Worm (Caenorhabditis elegans) whole organism, L2 larva: ENCODE measurements around the gene ttbk-4.

Experiments used
- ama-1 ChIP-seq: fragments of 150-350 bp; optimal IDR thresholded peaks from 2 replicates; lab custom pipeline; 2018; ENCODE audit warnings: inconsistent platforms
- ceh-82 ChIP-seq: fragments of 150-350 bp; optimal IDR thresholded peaks from 2 replicates; lab custom pipeline; 2014; ENCODE audit warnings: missing biosample characterization, missing genetic modification characterization
- lin-11 ChIP-seq: fragments of 150-350 bp; sonication (generic microtip); optimal IDR thresholded peaks from 2 replicates; lab custom pipeline; 2014; ENCODE audit warnings: missing biosample characterization, missing genetic modification characterization, inconsistent platforms, mixed read lengths
- lin-13 ChIP-seq: fragments of 150-350 bp; optimal IDR thresholded peaks from 2 replicates; lab custom pipeline; 2014; ENCODE audit warnings: missing biosample characterization, missing genetic modification reagents, missing genetic modification characterization
- sma-3 ChIP-seq: sonication (generic microtip); optimal IDR thresholded peaks from 2 replicates; lab custom pipeline; 2016; ENCODE audit warnings: missing genetic modification reagents, missing genetic modification characterization, missing compliant biosample characterization

DNA sequence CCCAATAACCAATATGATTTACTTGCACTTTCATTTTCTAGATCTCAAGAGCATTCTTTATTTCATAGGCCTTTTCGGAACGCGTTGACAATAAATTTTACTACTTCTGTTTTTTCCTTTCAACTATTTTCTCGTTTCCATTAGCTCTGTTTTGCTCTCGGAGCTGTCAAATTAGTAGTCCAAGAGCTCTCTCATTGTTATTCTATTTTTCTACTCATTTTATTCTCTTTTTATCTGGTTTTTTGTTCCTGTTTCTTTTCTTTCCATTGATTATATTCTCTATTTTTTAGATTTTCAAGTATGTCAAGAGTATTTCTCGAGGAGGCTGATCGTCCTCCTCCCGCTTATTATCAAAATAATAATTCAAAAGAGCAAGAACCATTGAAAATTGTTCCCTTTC is 27.8 kb downstream of the ttbk-4 start, which contains the start of gene T04B2.3:
- TF ChIP-seq lin-11 (tag; lab: Kevin White, UChicago) (no peak), sma-3 (GFP tag; lab: Kevin White, UChicago) (no peak), ceh-82 (no peak), lin-13 (GFP tag; lab: Kevin White, UChicago) (no peak), ama-1 (lab: Kevin White, UChicago) (no peak)
